Fruit fly (Drosophila melanogaster): Measurements from ENCODE around the gene CG11594.

- no peak for TF ChIP-seq cic (GFP tag; optimal IDR thresholded peaks at IDR 0.05)
- no peak for TF ChIP-seq toe (GFP tag; optimal IDR thresholded peaks at IDR 0.05)
- no peak for TF ChIP-seq kay (GFP tag; ENCODE audit: borderline replicate concordance)
- no peak for TF ChIP-seq CG33017 (tag; optimal IDR thresholded peaks at IDR 0.05)
- TF ChIP-seq Mnt (GFP tag; optimal IDR thresholded peaks at IDR 0.05): no peak
- TF ChIP-seq Hr96 (GFP tag; optimal IDR thresholded peaks at IDR 0.05): no peak
- TF ChIP-seq CG14711 (tag; optimal IDR thresholded peaks at IDR 0.05): no peak
- no peak for TF ChIP-seq Crg-1 (GFP tag; optimal IDR thresholded peaks at IDR 0.05)
Measured at dm6 chr3L:4049082-4049481, 23.3 kb upstream of the CG11594 start.

All from whole organism, adult.